Fruit fly (Drosophila melanogaster) whole organism, adult: ENCODE measurements around the gene Sec23.

Experiments
- CG11617 ChIP-seq: fragments of 200-800 bp; sonication (Bioruptor generic); optimal IDR thresholded peaks from 2 replicates; lab custom pipeline; 2017; ENCODE audit warnings: mild to moderate bottlenecking, missing biosample characterization, missing genetic modification reagents, missing genetic modification characterization
- CG12768 ChIP-seq: fragments of 200-800 bp; sonication (Bioruptor generic); optimal IDR thresholded peaks from 2 replicates; lab custom pipeline; 2017; ENCODE audit warnings: missing biosample characterization, missing genetic modification characterization, mild to moderate bottlenecking, moderate library complexity, missing genetic modification reagents
- CG14711 ChIP-seq: fragments of 200-800 bp; sonication (Bioruptor generic); optimal IDR thresholded peaks from 2 replicates; lab custom pipeline; 2018; ENCODE audit warnings: missing biosample characterization, mild to moderate bottlenecking, missing genetic modification characterization, moderate library complexity
- CG1620 ChIP-seq: fragments of 200-800 bp; sonication (Bioruptor generic); optimal IDR thresholded peaks from 2 replicates; lab custom pipeline; 2016; ENCODE audit warnings: missing biosample characterization, missing genetic modification characterization
- CG33017 ChIP-seq: fragments of 200-800 bp; sonication (Bioruptor generic); optimal IDR thresholded peaks from 2 replicates; lab custom pipeline; 2018; ENCODE audit warnings: missing biosample characterization, mild to moderate bottlenecking, missing genetic modification characterization, moderate library complexity
- CG5204 ChIP-seq: fragments of 200-800 bp; sonication (Bioruptor generic); optimal IDR thresholded peaks from 2 replicates; lab custom pipeline; 2016; ENCODE audit warnings: missing biosample characterization, missing genetic modification characterization
- CG7045 ChIP-seq: fragments of 200-800 bp; sonication (Bioruptor generic); optimal IDR thresholded peaks from 2 replicates; lab custom pipeline; 2017; ENCODE audit warnings: missing biosample characterization, mild to moderate bottlenecking, missing genetic modification characterization
- CG7101 ChIP-seq: fragments of 200-800 bp; sonication (Bioruptor generic); optimal IDR thresholded peaks from 2 replicates; lab custom pipeline; 2018; ENCODE audit warnings: missing biosample characterization, mild to moderate bottlenecking, missing genetic modification characterization, moderate library complexity
- Clk ChIP-seq: fragments of 200-800 bp; sonication (Bioruptor generic); optimal IDR thresholded peaks from 2 replicates; lab custom pipeline; 2017; ENCODE audit warnings: missing biosample characterization, missing genetic modification characterization
- Crg-1 ChIP-seq: fragments of 200-800 bp; sonication (Bioruptor generic); optimal IDR thresholded peaks from 2 replicates; lab custom pipeline; 2016; ENCODE audit warnings: missing biosample characterization, missing genetic modification characterization
- Hr96 ChIP-seq: fragments of 200-800 bp; sonication (Bioruptor generic); optimal IDR thresholded peaks from 2 replicates; lab custom pipeline; 2016; ENCODE audit warnings: missing biosample characterization, missing genetic modification characterization
- Mnt ChIP-seq: fragments of 200-800 bp; sonication (Bioruptor generic); optimal IDR thresholded peaks from 2 replicates; lab custom pipeline; 2016; ENCODE audit warnings: missing biosample characterization, mild to moderate bottlenecking, missing genetic modification characterization
- bab1 ChIP-seq: fragments of 200-800 bp; sonication (Bioruptor generic); optimal IDR thresholded peaks from 3 replicates; lab custom pipeline; 2019; ENCODE audit warnings: missing biosample characterization, mild to moderate bottlenecking, missing genetic modification characterization, moderate library complexity
- cic ChIP-seq: fragments of 200-800 bp; sonication (Bioruptor generic); optimal IDR thresholded peaks from 2 replicates; lab custom pipeline; 2017; ENCODE audit warnings: missing biosample characterization, mild to moderate bottlenecking, missing genetic modification characterization, moderate library complexity
- cnc ChIP-seq, 2 experiments: fragments of >200 bp; optimal IDR thresholded peaks; 2 replicates each; lab custom pipeline; 2017
- kay ChIP-seq: fragments of 200-800 bp; sonication (Bioruptor generic); peaks from one replicate; lab custom pipeline; 2016; ENCODE audit warnings: missing biosample characterization, missing genetic modification characterization, borderline replicate concordance
- ovo ChIP-seq: fragments of 200-800 bp; sonication (Bioruptor generic); optimal IDR thresholded peaks from 2 replicates; lab custom pipeline; 2016; ENCODE audit warnings: missing biosample characterization, missing genetic modification characterization
- pad ChIP-seq: fragments of 200-800 bp; sonication (Bioruptor generic); optimal IDR thresholded peaks from 3 replicates; lab custom pipeline; 2017; ENCODE audit warnings: missing biosample characterization, missing genetic modification characterization, mild to moderate bottlenecking, moderate library complexity, missing genetic modification reagents
- tj ChIP-seq: fragments of 200-800 bp; sonication (Bioruptor generic); optimal IDR thresholded peaks from 3 replicates; lab custom pipeline; 2017; ENCODE audit warnings: missing biosample characterization, mild to moderate bottlenecking, missing genetic modification characterization, moderate library complexity
- toe ChIP-seq: fragments of 200-800 bp; sonication (Bioruptor generic); optimal IDR thresholded peaks from 2 replicates; lab custom pipeline; 2016; ENCODE audit warnings: missing biosample characterization, missing genetic modification characterization

The Sec23 gene

DNA sequence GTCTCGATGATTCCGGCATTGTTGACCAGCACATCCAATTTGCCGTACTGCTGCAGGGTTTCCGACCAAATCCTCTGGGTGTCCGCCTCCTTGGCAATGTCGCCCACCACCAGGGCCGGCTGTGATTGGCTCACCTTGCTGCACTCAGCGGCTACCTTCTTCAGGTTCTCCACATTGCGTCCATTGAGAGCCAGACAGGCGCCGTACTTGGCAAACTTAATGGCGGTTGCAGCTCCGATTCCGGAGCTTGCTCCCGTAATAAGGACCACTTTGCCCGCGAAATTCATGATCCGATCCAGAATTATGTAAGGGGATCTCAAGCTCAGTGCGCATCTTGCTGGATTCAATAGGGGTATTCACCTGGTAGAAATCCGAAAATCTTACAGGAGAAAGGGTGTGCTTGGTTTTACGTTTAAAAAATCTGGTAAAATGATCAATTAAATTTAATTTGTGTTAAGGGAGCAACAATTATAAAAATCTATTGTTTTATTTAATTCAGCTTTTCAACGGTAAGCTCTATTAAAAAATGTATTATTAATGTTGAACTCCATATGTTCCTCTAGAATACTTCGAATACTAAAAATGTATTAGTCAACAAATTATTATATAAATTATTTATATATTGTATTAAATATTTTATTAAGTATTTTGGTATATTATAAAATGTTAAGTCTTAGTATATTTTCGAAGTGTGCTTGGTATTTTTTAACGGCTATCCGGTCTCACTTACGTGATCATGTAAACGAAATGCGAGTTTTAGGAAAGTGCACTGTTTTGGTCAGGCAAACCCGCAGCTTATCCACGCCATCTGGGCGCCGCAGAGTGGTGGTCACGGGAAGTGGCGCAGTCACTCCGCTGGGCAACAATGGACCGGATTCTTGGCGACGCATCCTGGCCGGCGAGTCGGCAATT, 12.1 kb upstream of the Sec23 start, which contains the start of the genes CG31548 and CG12170:
Gene CG31548, minus strand, starts transcription at position 334 of the 912 bp plus-strand sequence.
Gene CG12170, plus strand, starts transcription at position 716 of the 912 bp plus-strand sequence.
- TF ChIP-seq CG11617 (GFP tag; lab: Kevin White, UChicago) (peak; percentile 78), CG1620 (no peak), cnc (optimal IDR thresholded peaks at IDR 0.05; lab: Kevin White, UChicago) (no peak), Crg-1 (GFP tag; lab: Kevin White, UChicago) (peak; percentile 1), CG12768 (GFP tag; lab: Kevin White, UChicago) (peak; percentile 2), bab1 (no peak), CG5204 (no peak), CG14711 (tag; lab: Kevin White, UChicago) (peak; percentile 57), ovo (GFP tag; lab: Kevin White, UChicago) (no peak), CG7045 (GFP tag; lab: Kevin White, UChicago) (peak; percentile 31), CG7101 (tag; lab: Kevin White, UChicago) (peak; percentile 56), tj (peak; percentile 27), Hr96 (GFP tag; lab: Kevin White, UChicago) (no peak), CG33017 (tag; lab: Kevin White, UChicago) (peak; percentile 49), Mnt (GFP tag; lab: Kevin White, UChicago) (peak; percentile 25), Clk (GFP tag; lab: Kevin White, UChicago) (no peak), toe (no peak), cic (GFP tag; lab: Kevin White, UChicago) (no peak), kay (GFP tag; lab: Kevin White, UChicago) (no peak), pad (GFP tag; lab: Kevin White, UChicago) (no peak)

DNA sequence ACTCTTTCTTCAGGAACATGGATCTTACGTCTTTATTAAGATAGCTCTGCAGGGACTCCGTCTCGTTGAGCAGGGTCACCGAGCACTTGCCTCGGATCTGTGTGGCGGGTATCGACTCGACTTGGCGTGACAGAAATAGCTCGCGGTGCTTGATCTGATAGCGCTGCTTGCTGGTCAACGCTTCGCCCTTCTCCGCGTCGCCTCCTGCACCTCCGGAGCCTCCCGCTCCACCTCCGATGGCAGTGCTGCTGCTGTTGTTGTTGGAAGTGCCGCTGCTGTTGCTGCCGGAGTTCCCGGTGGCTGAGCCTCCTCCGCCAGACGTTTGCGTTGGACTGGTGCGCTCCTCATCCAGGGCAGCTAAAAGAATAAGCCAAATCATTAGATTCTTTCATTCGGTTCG, 5.4 kb upstream of the Sec23 start:
- TF ChIP-seq tj (no peak), CG7101 (tag; lab: Kevin White, UChicago) (no peak), Crg-1 (GFP tag; lab: Kevin White, UChicago) (no peak), CG5204 (no peak), CG12768 (GFP tag; lab: Kevin White, UChicago) (no peak), CG11617 (GFP tag; lab: Kevin White, UChicago) (no peak), Mnt (GFP tag; lab: Kevin White, UChicago) (no peak), CG7045 (GFP tag; lab: Kevin White, UChicago) (no peak), Clk (GFP tag; lab: Kevin White, UChicago) (no peak), toe (no peak), cic (GFP tag; lab: Kevin White, UChicago) (no peak), pad (GFP tag; lab: Kevin White, UChicago) (no peak), CG14711 (tag; lab: Kevin White, UChicago) (no peak), CG33017 (tag; lab: Kevin White, UChicago) (no peak), kay (GFP tag; lab: Kevin White, UChicago) (no peak), CG1620 (no peak), Hr96 (GFP tag; lab: Kevin White, UChicago) (no peak), ovo (GFP tag; lab: Kevin White, UChicago) (no peak), bab1 (no peak), cnc (optimal IDR thresholded peaks at IDR 0.05; lab: Kevin White, UChicago) (no peak)

DNA sequence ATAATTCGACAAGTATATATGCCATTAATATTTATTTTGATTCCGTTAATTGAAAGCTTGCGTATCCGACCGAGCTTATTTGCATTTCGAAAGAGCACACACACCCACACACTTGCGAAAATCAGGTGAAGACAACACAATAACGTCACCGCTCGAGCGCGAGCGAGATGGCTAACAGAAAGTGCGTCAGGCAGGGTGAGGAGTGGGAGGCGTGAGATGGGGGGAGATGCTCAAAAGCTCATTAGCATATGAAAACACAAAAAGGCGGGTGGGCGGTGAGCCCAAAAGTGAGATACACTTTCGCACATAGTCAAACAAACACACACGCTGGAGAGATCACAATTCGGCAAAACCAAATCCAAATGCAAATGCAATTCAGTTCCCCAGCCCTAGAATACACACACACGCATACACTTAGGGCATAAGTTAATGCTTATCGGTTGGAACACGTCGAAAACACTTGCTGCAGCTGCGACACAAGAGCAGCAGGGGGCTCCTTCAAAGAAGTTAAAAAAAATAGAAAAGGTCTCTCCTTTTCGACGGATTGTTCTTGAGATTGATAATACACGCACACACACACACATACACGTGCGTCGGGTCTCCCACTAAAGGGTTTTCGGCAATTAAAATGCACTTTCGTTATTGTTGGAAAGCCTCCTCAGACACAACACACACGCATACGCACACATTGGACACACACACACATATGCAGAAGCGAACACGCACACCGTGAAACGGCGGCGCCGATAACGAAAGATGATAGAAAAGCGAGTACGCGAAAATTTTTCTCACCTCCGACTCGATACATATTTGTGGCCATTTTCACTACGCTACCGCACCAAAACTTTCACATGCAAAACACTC, 928 bp upstream of the Sec23 start:
- TF ChIP-seq CG12768 (GFP tag; lab: Kevin White, UChicago): peak; percentile 15
- no peak for TF ChIP-seq Hr96 (GFP tag; lab: Kevin White, UChicago)
- TF ChIP-seq CG7101 (tag; lab: Kevin White, UChicago): peak; percentile 22
- peak; percentile 26 for TF ChIP-seq pad (GFP tag; lab: Kevin White, UChicago)
- TF ChIP-seq CG33017 (tag; lab: Kevin White, UChicago): peak; percentile 46
- TF ChIP-seq CG7045 (GFP tag; lab: Kevin White, UChicago): no peak
- peak; percentile 25 for TF ChIP-seq tj
- peak; percentile 4 for TF ChIP-seq CG1620
- TF ChIP-seq Mnt (GFP tag; lab: Kevin White, UChicago): peak; percentile 41
- TF ChIP-seq CG5204: no peak

DNA sequence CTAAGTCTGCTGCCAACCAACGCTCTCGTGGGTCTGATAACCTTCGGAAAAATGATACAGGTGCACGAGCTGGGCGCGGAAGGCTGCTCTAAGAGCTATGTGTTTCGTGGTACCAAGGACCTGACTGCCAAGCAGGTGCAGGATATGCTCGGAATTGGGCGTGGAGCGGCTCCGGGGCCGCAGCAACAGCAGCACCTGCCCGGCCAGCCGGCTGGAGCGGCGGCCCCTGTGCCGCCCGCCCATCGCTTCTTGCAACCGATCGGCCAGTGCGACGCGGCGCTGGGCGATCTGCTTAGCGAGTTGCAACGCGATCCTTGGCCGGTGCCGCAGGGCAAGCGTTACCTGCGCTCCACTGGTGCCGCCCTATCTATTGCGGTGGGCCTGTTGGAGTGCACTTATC, 1.0 kb downstream of the Sec23 start:
- no peak for TF ChIP-seq Crg-1 (GFP tag; lab: Kevin White, UChicago)
- TF ChIP-seq CG11617 (GFP tag; lab: Kevin White, UChicago): no peak

DNA sequence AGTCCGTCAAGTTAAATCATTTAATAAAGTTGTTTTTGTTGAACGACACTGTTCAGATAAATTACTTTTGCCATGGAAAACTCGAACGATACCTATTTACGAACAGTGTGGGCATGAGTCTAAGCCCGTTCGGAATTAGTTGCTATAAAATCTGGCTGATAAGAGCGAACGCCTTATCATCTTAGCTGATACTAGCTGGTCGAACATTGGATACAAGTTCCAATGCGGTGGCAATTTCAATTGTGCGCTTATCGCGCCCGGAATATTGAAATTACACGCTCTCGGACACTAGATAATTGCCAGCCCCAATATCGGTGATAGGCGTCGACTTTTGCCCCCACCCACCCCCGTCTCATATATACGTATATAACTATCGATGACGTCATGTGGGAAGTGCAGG, 5.0 kb downstream of the Sec23 start:
- TF ChIP-seq cic (GFP tag; lab: Kevin White, UChicago) (peak; percentile 48), CG14711 (tag; lab: Kevin White, UChicago) (no peak), CG11617 (GFP tag; lab: Kevin White, UChicago) (no peak)
